Worm (Caenorhabditis elegans): ENCODE data around the gene pup-2.

pup-2 gene

DNA sequence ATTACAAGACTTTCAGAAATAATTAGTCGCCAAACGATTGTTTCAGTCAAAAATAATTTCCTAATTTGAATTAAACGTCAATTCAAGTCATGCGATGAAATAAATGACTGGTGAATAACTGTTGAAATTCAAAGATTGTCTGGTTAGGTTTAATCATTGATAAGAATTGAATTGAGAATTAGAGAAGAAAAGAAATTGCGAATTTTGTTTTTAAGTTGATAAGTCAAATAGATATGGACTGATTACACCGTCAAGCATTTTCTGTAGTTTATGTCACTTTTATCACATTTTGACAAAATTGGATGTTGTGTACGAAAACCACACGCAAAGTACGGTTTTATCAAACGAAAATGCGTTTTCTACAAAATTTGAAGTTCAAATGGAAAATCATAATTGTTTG, 15.5 kb downstream of the pup-2 start (continued):
- TF ChIP-seq gei-17 (GFP tag; optimal IDR thresholded peaks at IDR 0.05) (no peak), him-1 (tag; optimal IDR thresholded peaks at IDR 0.05) (no peak), cebp-1 (GFP tag; IDR thresholded peaks at IDR 0.05) (no peak), cebp-1 (tag; optimal IDR thresholded peaks at IDR 0.05) (peak; percentile 37), unc-62 (GFP tag; optimal IDR thresholded peaks at IDR 0.05) (peak; percentile 82), Y56A3A.18 (GFP tag; IDR thresholded peaks at IDR 0.05) (no peak), lin-40 (tag; optimal IDR thresholded peaks at IDR 0.05) (no peak), C17E4.6 (GFP tag; IDR thresholded peaks at IDR 0.05) (no peak), F10E7.11 (tag; optimal IDR thresholded peaks at IDR 0.05) (no peak), dpl-1 (GFP tag; optimal IDR thresholded peaks at IDR 0.05) (no peak), ztf-6 (GFP tag; IDR thresholded peaks at IDR 0.05) (no peak), aptf-3 (GFP tag; IDR thresholded peaks at IDR 0.05) (no peak), mel-28 (tag; optimal IDR thresholded peaks at IDR 0.05; ENCODE audit: borderline replicate concordance) (no peak), zim-3 (tag; optimal IDR thresholded peaks at IDR 0.05) (no peak), ceh-40 (GFP tag; IDR thresholded peaks at IDR 0.05) (no peak), F57C9.4 (tag; optimal IDR thresholded peaks at IDR 0.05) (no peak), ekl-4 (GFP tag; IDR thresholded peaks at IDR 0.05) (no peak), B0019.2 (GFP tag; conservative IDR thresholded peaks at IDR 0.05) (no peak), mes-4 (tag; optimal IDR thresholded peaks at IDR 0.05) (no peak), dpff-1 (tag; optimal IDR thresholded peaks at IDR 0.05) (no peak), Y53F4B.3 (GFP tag; IDR thresholded peaks at IDR 0.05) (no peak), Y79H2A.3 (GFP tag; conservative IDR thresholded peaks at IDR 0.05) (no peak), T07F8.4 (tag; optimal IDR thresholded peaks at IDR 0.05) (no peak), cebp-2 (GFP tag; IDR thresholded peaks at IDR 0.05) (no peak), rcor-1 (GFP tag; IDR thresholded peaks at IDR 0.05) (no peak), zfh-2 (GFP tag; conservative IDR thresholded peaks at IDR 0.05) (no peak), B0035.1 (tag; optimal IDR thresholded peaks at IDR 0.05) (no peak), attf-5 (GFP tag; optimal IDR thresholded peaks at IDR 0.05) (peak; percentile 46), rec-8 (tag; optimal IDR thresholded peaks at IDR 0.05) (no peak)

DNA sequence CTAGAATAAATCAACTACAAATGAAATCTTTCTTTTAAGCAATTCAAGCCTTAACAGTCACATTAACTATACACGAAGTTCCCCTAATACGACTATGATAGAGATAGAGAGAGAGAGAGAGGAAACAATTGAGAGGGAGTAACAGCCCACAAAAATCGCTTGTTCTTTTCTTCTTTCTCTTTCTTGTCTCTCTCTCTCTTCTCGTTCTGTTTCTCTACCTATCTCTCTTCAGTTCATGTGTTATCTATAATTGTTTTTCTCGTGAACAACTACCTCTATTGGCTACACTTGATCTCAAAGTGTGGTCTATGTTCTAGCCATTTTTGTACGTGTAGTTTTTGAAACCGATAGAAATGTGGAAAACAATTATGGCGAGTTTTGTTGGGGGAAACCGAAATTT, 16.9 kb downstream of the pup-2 start:
- TF ChIP-seq lin-40 (tag; optimal IDR thresholded peaks at IDR 0.05): peak; percentile 70
- no peak for TF ChIP-seq madf-10 (tag; optimal IDR thresholded peaks at IDR 0.05)
- TF ChIP-seq sptf-2 (GFP tag; optimal IDR thresholded peaks at IDR 0.05): no peak
- no peak for TF ChIP-seq F57C9.4 (tag; optimal IDR thresholded peaks at IDR 0.05)
- no peak for TF ChIP-seq fkh-3 (tag; optimal IDR thresholded peaks at IDR 0.05)
- no peak for TF ChIP-seq Y56A3A.18 (GFP tag; IDR thresholded peaks at IDR 0.05)
- no peak for TF ChIP-seq xnd-1 (tag; optimal IDR thresholded peaks at IDR 0.05)
- TF ChIP-seq chd-7 (tag; optimal IDR thresholded peaks at IDR 0.05): no peak
- peak; percentile 47; the same call in 1 of the 2 replicates for TF ChIP-seq hmg-1.2 (GFP tag; IDR thresholded peaks at IDR 0.05)
- TF ChIP-seq ceh-27 (GFP tag; optimal IDR thresholded peaks at IDR 0.05): peak; percentile 47
- TF ChIP-seq mcd-1 (GFP tag; IDR thresholded peaks at IDR 0.05): no peak
- TF ChIP-seq sea-2 (GFP tag; IDR thresholded peaks at IDR 0.05): no peak
- no peak for TF ChIP-seq madf-6 (GFP tag; IDR thresholded peaks at IDR 0.05)
- TF ChIP-seq snpc-3.4 (tag; optimal IDR thresholded peaks at IDR 0.05): no peak
- no peak for TF ChIP-seq him-1 (tag; optimal IDR thresholded peaks at IDR 0.05)
- no peak for TF ChIP-seq F33H1.4 (GFP tag; IDR thresholded peaks at IDR 0.05)
- TF ChIP-seq lir-1 (GFP tag; conservative IDR thresholded peaks at IDR 0.05): no peak
- TF ChIP-seq snpc-1.1 (tag; optimal IDR thresholded peaks at IDR 0.05; ENCODE audit: insufficient read depth): no peak
- no peak for TF ChIP-seq ceh-100 (GFP tag; IDR thresholded peaks at IDR 0.05)
- TF ChIP-seq Y79H2A.3 (GFP tag; conservative IDR thresholded peaks at IDR 0.05): no peak
- no peak for TF ChIP-seq D2030.7 (GFP tag; IDR thresholded peaks at IDR 0.05)
- TF ChIP-seq B0336.3 (GFP tag; IDR thresholded peaks at IDR 0.05): no peak; the same call in 1 of the 2 replicates
- no peak for TF ChIP-seq attf-3 (GFP tag; conservative IDR thresholded peaks at IDR 0.05)
- TF ChIP-seq ceh-58 (GFP tag; IDR thresholded peaks at IDR 0.05): no peak
- TF ChIP-seq zim-3 (tag; optimal IDR thresholded peaks at IDR 0.05): no peak
- no peak for TF ChIP-seq cebp-2 (GFP tag; IDR thresholded peaks at IDR 0.05)
- no peak for TF ChIP-seq dpl-1 (GFP tag; optimal IDR thresholded peaks at IDR 0.05)
- TF ChIP-seq K11D2.4 (GFP tag; IDR thresholded peaks at IDR 0.05): no peak

Measured in whole organism, young adult.